Fruit fly (Drosophila melanogaster): ENCODE results near the gene CG43057.
A peak's percentile ranks its signal among the peaks of the same experiment; 100 is the strongest.

The CG43057 gene

dm6 chr2L:8292159-8292887 is 48.5 kb upstream of the CG43057 start (continued):
- no peak for TF ChIP-seq zen2 (GFP tag; IDR thresholded peaks at IDR 0.05; ENCODE audit: partially characterized antibody)
- TF ChIP-seq CG11456 (GFP tag; IDR thresholded peaks at IDR 0.05): peak; percentile 97
- TF ChIP-seq Trl (optimal IDR thresholded peaks at IDR 0.05): no peak
- peak; percentile 90 for TF ChIP-seq Trl (GFP tag; optimal IDR thresholded peaks at IDR 0.05)
- TF ChIP-seq CG33213 (GFP tag; optimal IDR thresholded peaks at IDR 0.05): peak; percentile 83
- no peak for TF ChIP-seq CG1832 (GFP tag; optimal IDR thresholded peaks at IDR 0.05)
- peak; percentile 71 for TF ChIP-seq CG10565 (GFP tag; optimal IDR thresholded peaks at IDR 0.05)
- TF ChIP-seq odd (GFP tag; optimal IDR thresholded peaks at IDR 0.05): peak; percentile 95
- TF ChIP-seq CG43689 (GFP tag; IDR thresholded peaks at IDR 0.05): peak; percentile 90
- TF ChIP-seq grau (tag; optimal IDR thresholded peaks at IDR 0.05): peak; percentile 95
- no peak for TF ChIP-seq Tbp (GFP tag; optimal IDR thresholded peaks at IDR 0.05)
- TF ChIP-seq CG18619 (GFP tag; optimal IDR thresholded peaks at IDR 0.05): peak; percentile 94
- TF ChIP-seq Rfx (GFP tag; IDR thresholded peaks at IDR 0.05): peak; percentile 98
- TF ChIP-seq rib (GFP tag; IDR thresholded peaks at IDR 0.05): peak; percentile 97
- peak; percentile 83 for TF ChIP-seq Deaf1 (tag; optimal IDR thresholded peaks at IDR 0.05)
- peak; percentile 94 for TF ChIP-seq Aef1 (GFP tag; IDR thresholded peaks at IDR 0.05)
- TF ChIP-seq zfh2 (GFP tag; optimal IDR thresholded peaks at IDR 0.05): peak; percentile 92
- no peak for TF ChIP-seq hth (optimal IDR thresholded peaks at IDR 0.05)
- TF ChIP-seq nom (GFP tag; optimal IDR thresholded peaks at IDR 0.05): peak; percentile 38
- TF ChIP-seq tx (GFP tag; optimal IDR thresholded peaks at IDR 0.05): peak; percentile 91
- TF ChIP-seq CG9797 (GFP tag; optimal IDR thresholded peaks at IDR 0.05): peak; percentile 38
- TF ChIP-seq CG32772 (GFP tag; IDR thresholded peaks at IDR 0.05): peak; percentile 97
- TF ChIP-seq CG7556 (GFP tag; optimal IDR thresholded peaks at IDR 0.05): peak; percentile 97
- no peak for TF ChIP-seq lov (optimal IDR thresholded peaks at IDR 0.05)
- peak; percentile 92 for TF ChIP-seq lov (GFP tag; IDR thresholded peaks at IDR 0.05)
- TF ChIP-seq CG31388 (GFP tag; optimal IDR thresholded peaks at IDR 0.05): peak; percentile 76
- TF ChIP-seq Xbp1 (GFP tag; optimal IDR thresholded peaks at IDR 0.05): peak; percentile 94
- peak; percentile 95 for TF ChIP-seq az2 (GFP tag; optimal IDR thresholded peaks at IDR 0.05)
- peak; percentile 48 for TF ChIP-seq ac (GFP tag; optimal IDR thresholded peaks at IDR 0.05)
- peak; percentile 97 for TF ChIP-seq wdn (GFP tag; IDR thresholded peaks at IDR 0.05)
- TF ChIP-seq Hand (GFP tag; optimal IDR thresholded peaks at IDR 0.05): peak; percentile 89
- TF ChIP-seq exex (tag; optimal IDR thresholded peaks at IDR 0.05): peak; percentile 86
- TF ChIP-seq gcm (GFP tag; optimal IDR thresholded peaks at IDR 0.05): peak; percentile 95
- peak; percentile 94 for TF ChIP-seq CG10147 (GFP tag; optimal IDR thresholded peaks at IDR 0.05)
- TF ChIP-seq Optix (GFP tag; IDR thresholded peaks at IDR 0.05): peak; percentile 87
- TF ChIP-seq ro (GFP tag; IDR thresholded peaks at IDR 0.05): peak; percentile 86
- TF ChIP-seq Kr (GFP tag; optimal IDR thresholded peaks at IDR 0.05): no peak
- TF ChIP-seq NC2β (GFP tag; optimal IDR thresholded peaks at IDR 0.05): peak; percentile 90
- peak; percentile 89 for TF ChIP-seq Vsx1 (GFP tag; optimal IDR thresholded peaks at IDR 0.05)
- TF ChIP-seq z (GFP tag; IDR thresholded peaks at IDR 0.05): peak; percentile 76; the same call in 2 of the 3 replicates
- TF ChIP-seq cg (GFP tag; optimal IDR thresholded peaks at IDR 0.05): peak; percentile 40
- TF ChIP-seq pan (optimal IDR thresholded peaks at IDR 0.05): no peak
- peak in 1 of 2 experiments; percentile 97 for TF ChIP-seq pan (GFP tag; optimal IDR thresholded peaks at IDR 0.05 in 1 of 2, IDR thresholded peaks at IDR 0.05 in 1 of 2)
- peak; percentile 96 for TF ChIP-seq CG11093 (GFP tag; IDR thresholded peaks at IDR 0.05)
- peak; percentile 97 for TF ChIP-seq CG9932 (GFP tag; IDR thresholded peaks at IDR 0.05)
- peak; percentile 76 for TF ChIP-seq CG3065 (GFP tag; optimal IDR thresholded peaks at IDR 0.05)
- TF ChIP-seq CG6254 (GFP tag; optimal IDR thresholded peaks at IDR 0.05): peak; percentile 91
- peak; percentile 70 for TF ChIP-seq CG2116 (GFP tag; optimal IDR thresholded peaks at IDR 0.05)
- TF ChIP-seq Oaz (GFP tag; IDR thresholded peaks at IDR 0.05): peak; percentile 90
- peak; percentile 97 for TF ChIP-seq CG2120 (GFP tag; optimal IDR thresholded peaks at IDR 0.05)
- no peak for TF ChIP-seq cad (GFP tag; optimal IDR thresholded peaks at IDR 0.05)

All from whole organism, embryonic.